Fruit fly (Drosophila melanogaster): ENCODE results near the gene CG8043.
A peak's percentile ranks its signal among the peaks of the same experiment; 100 is the strongest.

CG8043 gene

DNA sequence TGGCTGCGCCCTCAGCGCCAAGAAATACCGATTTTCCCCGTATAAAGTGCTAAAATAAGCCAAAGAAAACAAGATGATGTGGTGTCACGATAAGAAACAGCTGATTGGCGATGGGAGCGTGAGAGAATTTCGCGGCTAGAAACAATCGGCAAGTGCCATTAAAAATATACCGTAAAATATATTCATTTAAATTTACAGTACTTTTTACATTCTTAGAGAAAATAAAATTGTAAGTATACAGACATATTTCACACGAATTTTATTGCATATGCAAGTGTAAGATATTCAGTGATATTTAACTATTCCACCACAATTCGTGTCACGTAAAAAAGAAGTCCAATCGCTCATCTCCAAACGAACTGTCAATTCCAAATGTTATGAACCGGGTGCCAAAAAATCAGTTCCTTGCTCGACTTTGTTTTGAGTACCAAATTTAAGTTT lies at the start of gene CG8043, which contains the start of the genes Unc50 and CG11755 (continued):
- peak; percentile 96 for TF ChIP-seq CG15514 (GFP tag; optimal IDR thresholded peaks at IDR 0.05)
- TF ChIP-seq Jarid2 (GFP tag; optimal IDR thresholded peaks at IDR 0.05), result no peak
- TF ChIP-seq CG14441 (GFP tag; IDR thresholded peaks at IDR 0.05), result peak; percentile 67
- TF ChIP-seq esg (GFP tag; conservative IDR thresholded peaks at IDR 0.05), result peak; percentile 63
- no peak for TF ChIP-seq nom (GFP tag; optimal IDR thresholded peaks at IDR 0.05)
- TF ChIP-seq CG17361 (GFP tag; IDR thresholded peaks at IDR 0.05), result peak; percentile 88
- peak; percentile 93 for TF ChIP-seq Bgb (GFP tag; IDR thresholded peaks at IDR 0.05; ENCODE audit: partially characterized antibody)
- TF ChIP-seq ewg (GFP tag; optimal IDR thresholded peaks at IDR 0.05), result peak; percentile 39
- TF ChIP-seq CG12744 (GFP tag; optimal IDR thresholded peaks at IDR 0.05), result peak; percentile 65
- peak; percentile 77 for TF ChIP-seq dmrt11E (tag; optimal IDR thresholded peaks at IDR 0.05)
- TF ChIP-seq E2f2 (GFP tag; IDR thresholded peaks at IDR 0.05), result peak; percentile 47; the same call in 1 of the 2 replicates
- TF ChIP-seq dm (GFP tag; optimal IDR thresholded peaks at IDR 0.05), result no peak
- TF ChIP-seq cato (GFP tag; optimal IDR thresholded peaks at IDR 0.05; ENCODE audit: borderline replicate concordance), result peak; percentile 44
- peak; percentile 67 for TF ChIP-seq CG2116 (GFP tag; optimal IDR thresholded peaks at IDR 0.05)
- no peak for TF ChIP-seq Lim3 (GFP tag; IDR thresholded peaks at IDR 0.05)
- no peak; the same call in 2 of the 3 replicates for TF ChIP-seq CG2889 (GFP tag; IDR thresholded peaks at IDR 0.05)
- peak; percentile 45; the same call in 1 of the 3 replicates for TF ChIP-seq CG7357 (GFP tag; IDR thresholded peaks at IDR 0.05)
- TF ChIP-seq Max (GFP tag; optimal IDR thresholded peaks at IDR 0.05), result peak; percentile 77
- TF ChIP-seq unc-4 (GFP tag; IDR thresholded peaks at IDR 0.05; ENCODE audit: partially characterized antibody), result peak; percentile 98
- peak; percentile 48 for TF ChIP-seq Spps (tag; optimal IDR thresholded peaks at IDR 0.05)
- peak; percentile 39 for TF ChIP-seq CG7987 (GFP tag; optimal IDR thresholded peaks at IDR 0.05)
- TF ChIP-seq CG8281 (tag; optimal IDR thresholded peaks at IDR 0.05), result peak; percentile 41
- peak; percentile 52 for TF ChIP-seq caup (GFP tag; optimal IDR thresholded peaks at IDR 0.05; ENCODE audit: severe bottlenecking)
- TF ChIP-seq z (GFP tag; IDR thresholded peaks at IDR 0.05), result no peak
- TF ChIP-seq CG13424 (tag; optimal IDR thresholded peaks at IDR 0.05), result peak; percentile 84
- TF ChIP-seq CG13296 (GFP tag; optimal IDR thresholded peaks at IDR 0.05), result peak; percentile 69
- no peak for TF ChIP-seq dan (GFP tag; IDR thresholded peaks at IDR 0.05)
- TF ChIP-seq unpg (GFP tag; optimal IDR thresholded peaks at IDR 0.05), result peak; percentile 74
- TF ChIP-seq CG42726 (GFP tag; IDR thresholded peaks at IDR 0.05; ENCODE audit: partially characterized antibody), result peak; percentile 84; the same call in 1 of the 2 replicates
- peak; percentile 45 for TF ChIP-seq CG5245 (GFP tag; optimal IDR thresholded peaks at IDR 0.05)
- TF ChIP-seq ftz-f1 (GFP tag; optimal IDR thresholded peaks at IDR 0.05), result no peak
- TF ChIP-seq CG13287 (GFP tag; IDR thresholded peaks at IDR 0.05; ENCODE audit: partially characterized antibody), result peak; percentile 99
- peak; percentile 73 for TF ChIP-seq CG10654 (GFP tag; optimal IDR thresholded peaks at IDR 0.05)
- peak; percentile 70 for TF ChIP-seq CG1233 (GFP tag; optimal IDR thresholded peaks at IDR 0.05)
- peak; percentile 73 for TF ChIP-seq Adf1 (GFP tag; IDR thresholded peaks at IDR 0.05)
- TF ChIP-seq CG3847 (GFP tag; IDR thresholded peaks at IDR 0.05), result peak; percentile 89
- TF ChIP-seq CG17802 (tag; optimal IDR thresholded peaks at IDR 0.05), result no peak
- TF ChIP-seq Hr78 (GFP tag; optimal IDR thresholded peaks at IDR 0.05), result peak in 1 of 2 experiments; percentile 28
- TF ChIP-seq pfk (GFP tag; optimal IDR thresholded peaks at IDR 0.05), result no peak
- TF ChIP-seq mld (GFP tag; IDR thresholded peaks at IDR 0.05; ENCODE audit: partially characterized antibody), result peak; percentile 86; the same call in 2 of the 3 replicates
- TF ChIP-seq sc (optimal IDR thresholded peaks at IDR 0.05), result no peak
- TF ChIP-seq sc (GFP tag; optimal IDR thresholded peaks at IDR 0.05), result peak; percentile 29
- TF ChIP-seq tgo (GFP tag; IDR thresholded peaks at IDR 0.05), result peak; percentile 76
- TF ChIP-seq CG6175 (GFP tag; IDR thresholded peaks at IDR 0.05), result no peak
- peak; percentile 99 for TF ChIP-seq hb (GFP tag; IDR thresholded peaks at IDR 0.05; ENCODE audit: partially characterized antibody)
- TF ChIP-seq Xbp1 (GFP tag; optimal IDR thresholded peaks at IDR 0.05), result peak; percentile 91
- peak; percentile 88 for TF ChIP-seq Hsf (GFP tag; optimal IDR thresholded peaks at IDR 0.05)
- TF ChIP-seq Dll (GFP tag; IDR thresholded peaks at IDR 0.05; ENCODE audit: partially characterized antibody), result peak; percentile 100
- no peak for TF ChIP-seq NC2α (GFP tag; optimal IDR thresholded peaks at IDR 0.05)
